Worm (Caenorhabditis elegans) whole organism, mixed stage, embryonic: ENCODE measurements around the gene ZK1236.1.

ENCODE experiments used
- bed-3 ChIP-seq: fragments of 200-800 bp; sonication (Bioruptor generic); optimal IDR thresholded peaks from 3 replicates; lab custom pipeline; 2018; ENCODE audit warnings: mild to moderate bottlenecking, missing genetic modification characterization, moderate library complexity, missing compliant biosample characterization
- ceh-83 ChIP-seq: fragments of 200-800 bp; sonication (Bioruptor generic); optimal IDR thresholded peaks from 2 replicates; lab custom pipeline; 2018; ENCODE audit warnings: mild to moderate bottlenecking, missing genetic modification characterization, missing compliant biosample characterization
- elt-1 ChIP-seq: sonication (generic microtip); optimal IDR thresholded peaks from 2 replicates; lab custom pipeline; 2017; ENCODE audit warnings: missing genetic modification characterization, mild to moderate bottlenecking, missing compliant biosample characterization, antibody characterized with exemption, moderate library complexity, borderline replicate concordance; ENCODE audit not compliant: insufficient read depth
- flh-1 ChIP-seq: fragments of 200-800 bp; sonication (Bioruptor generic); optimal IDR thresholded peaks from 2 replicates; lab custom pipeline; 2018; ENCODE audit warnings: mild to moderate bottlenecking, missing genetic modification characterization, moderate library complexity, missing compliant biosample characterization
- lin-13 ChIP-seq: fragments of 150-350 bp; optimal IDR thresholded peaks from 2 replicates; lab custom pipeline; 2014; ENCODE audit warnings: missing biosample characterization, missing genetic modification characterization
- pha-4 ChIP-seq: fragments of 150-350 bp; optimal IDR thresholded peaks from 2 replicates; lab custom pipeline; 2018; ENCODE audit warnings: missing biosample characterization, missing genetic modification reagents, missing genetic modification characterization
- snpc-4 ChIP-seq: fragments of 150-350 bp; optimal IDR thresholded peaks from 2 replicates; lab custom pipeline; 2014; ENCODE audit warnings: missing biosample characterization, missing genetic modification characterization
- unc-39 ChIP-seq: fragments of 150-350 bp; optimal IDR thresholded peaks from 2 replicates; lab custom pipeline; 2014; ENCODE audit warnings: missing biosample characterization, missing genetic modification characterization
- unc-62 ChIP-seq: fragments of 150-350 bp; optimal IDR thresholded peaks from 2 replicates; lab custom pipeline; 2014; ENCODE audit warnings: missing biosample characterization, missing genetic modification reagents, missing genetic modification characterization
- zip-8 ChIP-seq: fragments of 150-350 bp; optimal IDR thresholded peaks from 2 replicates; lab custom pipeline; 2014; ENCODE audit warnings: missing biosample characterization, missing genetic modification characterization
- ztf-11 ChIP-seq: fragments of 150-350 bp; optimal IDR thresholded peaks from 2 replicates; lab custom pipeline; 2014; ENCODE audit warnings: missing biosample characterization, missing genetic modification characterization

DNA sequence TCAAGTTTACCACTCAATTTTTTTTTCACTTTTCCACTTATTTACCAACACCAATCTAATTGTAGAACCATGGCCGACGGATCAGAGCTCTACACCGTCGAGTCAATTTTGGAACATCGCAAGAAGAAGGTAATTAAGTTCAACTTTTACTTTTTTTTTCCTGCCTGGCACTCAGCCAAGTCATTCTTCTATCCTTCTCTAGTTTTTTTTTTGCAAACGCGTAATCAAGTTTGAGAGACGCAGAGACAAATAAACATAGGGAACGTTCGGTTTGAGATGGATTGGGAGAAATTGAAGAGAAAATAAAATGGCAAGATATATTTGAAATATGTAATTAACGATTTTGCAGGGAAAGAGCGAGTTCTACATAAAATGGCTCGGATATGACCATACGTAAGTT, 2.8 kb upstream of the ZK1236.1 start, which contains the start of gene cec-1:
- TF ChIP-seq pha-4 (tag; lab: Kevin White, UChicago) (no peak), ztf-11 (tag; lab: Kevin White, UChicago) (no peak), lin-13 (no peak), ceh-83 (no peak), zip-8 (tag; lab: Kevin White, UChicago) (no peak), unc-62 (no peak), bed-3 (GFP tag; lab: Kevin White, UChicago) (no peak), unc-39 (tag; lab: Kevin White, UChicago) (no peak), flh-1 (no peak), snpc-4 (tag; lab: Kevin White, UChicago) (no peak), elt-1 (tag; lab: Kevin White, UChicago) (no peak)
